Worm (Caenorhabditis elegans): ENCODE results near the gene rars-1.

Gene rars-1

DNA sequence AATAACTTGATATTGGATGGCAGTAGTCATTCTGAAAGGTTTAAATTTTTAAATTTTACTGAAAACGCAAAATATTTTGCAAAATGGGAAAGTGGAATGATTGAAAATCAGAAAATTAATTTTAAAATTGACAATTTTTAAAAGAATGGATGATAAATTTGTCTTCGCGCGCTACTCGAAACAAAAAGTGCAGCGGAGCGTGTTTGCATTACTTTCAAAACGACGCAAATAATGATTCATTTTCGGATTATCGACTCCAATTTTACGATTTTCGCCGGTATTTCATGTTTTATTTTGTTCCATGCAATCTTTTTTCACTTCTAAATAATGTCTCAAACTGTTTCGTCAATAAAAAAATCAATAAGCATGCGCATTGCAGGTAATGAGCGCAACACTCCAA lies 38.7 kb downstream of the rars-1 start, which contains the start of the genes tost-1 and arx-6 (continued):
- no peak for TF ChIP-seq tbx-2 (tag; optimal IDR thresholded peaks at IDR 0.05)
- TF ChIP-seq snpc-4 (tag; optimal IDR thresholded peaks at IDR 0.05): peak; percentile 29
- TF ChIP-seq lsy-12 (tag; optimal IDR thresholded peaks at IDR 0.05): no peak
- TF ChIP-seq lin-15B (tag; optimal IDR thresholded peaks at IDR 0.05): peak; percentile 61

DNA sequence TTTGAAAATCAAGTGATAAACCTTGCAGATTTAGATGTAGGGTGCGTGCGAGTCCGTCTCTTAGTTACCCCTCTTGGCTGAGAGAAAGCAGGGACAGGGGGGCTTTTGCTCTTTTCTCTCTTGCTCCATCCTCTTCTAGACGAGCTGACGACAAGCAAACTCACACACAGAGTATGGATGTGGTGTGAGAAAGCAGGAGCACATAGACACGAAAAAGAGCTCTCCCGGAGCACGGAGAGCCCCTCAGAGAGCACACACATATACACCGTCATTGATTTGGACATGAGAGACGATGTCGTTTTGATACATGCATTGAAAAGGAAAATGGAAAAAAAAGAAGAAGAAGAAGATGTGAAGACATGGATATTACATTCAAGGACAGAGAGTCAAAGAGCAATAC lies 41.3 kb downstream of the rars-1 start:
- TF ChIP-seq lin-39 (tag; optimal IDR thresholded peaks at IDR 0.05) (no peak), fkh-10 (GFP tag; optimal IDR thresholded peaks at IDR 0.05) (peak; percentile 39)

DNA sequence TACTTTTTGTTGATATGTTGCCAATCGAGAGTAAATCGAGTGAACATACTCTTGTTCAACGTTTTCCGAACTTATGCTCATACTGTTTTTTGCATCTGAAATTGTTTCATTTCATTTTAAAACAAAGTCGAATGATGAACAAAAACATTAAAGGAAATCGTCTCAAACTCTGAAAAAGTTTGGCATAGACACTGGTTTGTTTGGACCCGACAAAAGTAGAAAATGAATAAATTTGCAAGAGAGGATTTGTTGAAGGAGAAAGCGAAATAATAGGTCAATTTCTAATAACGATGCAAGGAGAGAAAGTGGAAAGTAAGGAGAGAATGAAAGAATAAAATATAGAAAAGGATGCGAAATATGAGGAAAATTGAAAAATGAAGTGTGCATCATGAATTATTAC lies 42.3 kb downstream of the rars-1 start, which contains the start of gene C35D10.12:
TSS of gene C35D10.12 (minus strand) at position 101 of the 400 bp plus-strand sequence.
- TF ChIP-seq nhr-76 (tag; optimal IDR thresholded peaks at IDR 0.05) (no peak), ceh-82 (tag; optimal IDR thresholded peaks at IDR 0.05) (no peak), ceh-28 (tag; optimal IDR thresholded peaks at IDR 0.05) (no peak), egl-27 (tag; optimal IDR thresholded peaks at IDR 0.05) (no peak), nhr-25 (tag; optimal IDR thresholded peaks at IDR 0.05) (no peak), mdl-1 (tag; optimal IDR thresholded peaks at IDR 0.05) (no peak), nhr-23 (tag; optimal IDR thresholded peaks at IDR 0.05) (no peak), snpc-4 (tag; optimal IDR thresholded peaks at IDR 0.05) (no peak), egl-5 (tag; optimal IDR thresholded peaks at IDR 0.05) (no peak), fos-1 (tag; optimal IDR thresholded peaks at IDR 0.05) (no peak), unc-39 (tag; optimal IDR thresholded peaks at IDR 0.05) (no peak), fkh-10 (GFP tag; optimal IDR thresholded peaks at IDR 0.05) (no peak), nhr-12 (tag; optimal IDR thresholded peaks at IDR 0.05) (no peak), nhr-67 (tag; optimal IDR thresholded peaks at IDR 0.05) (no peak), nhr-77 (tag; optimal IDR thresholded peaks at IDR 0.05) (no peak), pha-4 (tag; optimal IDR thresholded peaks at IDR 0.05) (no peak), ztf-11 (tag; optimal IDR thresholded peaks at IDR 0.05) (no peak), unc-62 (GFP tag; optimal IDR thresholded peaks at IDR 0.05) (no peak), elt-1 (tag; optimal IDR thresholded peaks at IDR 0.05) (no peak), lin-39 (tag; optimal IDR thresholded peaks at IDR 0.05) (no peak)

DNA sequence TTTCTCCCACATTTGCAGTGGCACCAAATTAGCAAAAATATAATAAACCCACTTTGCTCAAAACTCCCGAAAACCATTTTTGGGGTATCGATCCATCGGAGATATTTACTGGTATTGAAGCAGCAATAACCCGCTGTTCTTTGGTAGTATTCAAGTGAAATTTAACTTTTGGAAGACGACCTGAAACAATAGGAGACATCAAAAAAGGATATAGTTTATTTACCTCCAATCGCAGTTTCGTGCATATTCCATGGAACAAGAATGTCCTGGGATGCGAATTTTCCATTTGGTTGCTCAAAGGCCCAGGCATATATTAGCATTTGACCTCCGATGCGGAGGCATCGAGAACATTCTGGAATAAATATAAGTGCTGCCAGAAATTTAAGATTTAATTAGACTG lies 43.6 kb downstream of the rars-1 start:
- no peak for TF ChIP-seq nhr-25 (tag; optimal IDR thresholded peaks at IDR 0.05)
- TF ChIP-seq fos-1 (tag; optimal IDR thresholded peaks at IDR 0.05): no peak
- no peak for TF ChIP-seq ama-1 (optimal IDR thresholded peaks at IDR 0.05)
- TF ChIP-seq nhr-11 (tag; optimal IDR thresholded peaks at IDR 0.05): no peak
- TF ChIP-seq nhr-77 (tag; optimal IDR thresholded peaks at IDR 0.05): no peak
- no peak for TF ChIP-seq egl-5 (tag; optimal IDR thresholded peaks at IDR 0.05)
- TF ChIP-seq nhr-237 (tag; optimal IDR thresholded peaks at IDR 0.05): no peak
- no peak for TF ChIP-seq hmg-11 (tag; optimal IDR thresholded peaks at IDR 0.05)
- no peak for TF ChIP-seq pha-4 (tag; optimal IDR thresholded peaks at IDR 0.05)
- no peak for TF ChIP-seq elt-2 (tag; optimal IDR thresholded peaks at IDR 0.05)

DNA sequence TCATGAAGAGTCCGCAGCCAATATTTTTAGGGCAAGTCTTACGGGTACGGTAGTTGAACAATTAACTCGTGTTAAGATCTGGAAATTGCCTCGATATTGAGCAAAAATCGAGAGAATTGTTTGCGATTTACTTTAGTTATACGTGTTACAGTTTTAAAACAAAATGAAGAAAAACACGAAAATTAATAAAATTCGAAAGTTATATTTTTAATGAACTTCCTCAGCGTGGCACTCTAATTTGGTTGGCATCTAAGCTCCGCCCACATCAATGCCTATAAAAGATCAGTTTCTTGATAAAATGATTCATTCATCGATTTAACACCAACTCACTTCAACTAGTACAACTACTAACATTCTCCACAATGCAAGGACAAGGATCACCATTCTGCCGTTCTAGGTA lies 46.5 kb downstream of the rars-1 start, which contains the start of gene gipc-1:
TSS of gene gipc-1 (plus strand) at position 301 of the 400 bp plus-strand sequence.
- TF ChIP-seq nhr-237 (tag; optimal IDR thresholded peaks at IDR 0.05) (no peak), ztf-11 (tag; optimal IDR thresholded peaks at IDR 0.05) (no peak), aly-2 (tag; optimal IDR thresholded peaks at IDR 0.05) (no peak), pqm-1 (tag; optimal IDR thresholded peaks at IDR 0.05) (no peak), nhr-23 (tag; optimal IDR thresholded peaks at IDR 0.05) (no peak), ZK546.5 (tag; optimal IDR thresholded peaks at IDR 0.05) (no peak), unc-62 (GFP tag; optimal IDR thresholded peaks at IDR 0.05) (no peak), pha-4 (tag; optimal IDR thresholded peaks at IDR 0.05) (no peak), mml-1 (tag; optimal IDR thresholded peaks at IDR 0.05) (no peak), mdl-1 (tag; optimal IDR thresholded peaks at IDR 0.05) (no peak), daf-12 (tag; optimal IDR thresholded peaks at IDR 0.05) (no peak), nhr-28 (tag; optimal IDR thresholded peaks at IDR 0.05) (no peak), nhr-43 (tag; optimal IDR thresholded peaks at IDR 0.05; ENCODE audit: poor library complexity, severe bottlenecking) (no peak)

Data from whole organism, L3 larva.